Worm (Caenorhabditis elegans) whole organism, midembryonic: ENCODE data around the gene mboa-2.

Source experiments
- T22C8.4 ChIP-seq: fragments of 200-800 bp; sonication (Bioruptor generic); IDR thresholded peaks from 2 replicates; pipeline ENCODE4 v1.3.6; 2022; ENCODE audit warnings: missing genetic modification characterization, missing compliant biosample characterization
- cog-1 ChIP-seq: sonication (generic microtip); optimal IDR thresholded peaks from 2 replicates; lab custom pipeline; 2016; ENCODE audit warnings: missing genetic modification characterization, missing compliant biosample characterization
- flt-1 ChIP-seq: fragments of 200-800 bp; sonication (Bioruptor generic); IDR thresholded peaks from 2 replicates; pipeline ENCODE4 v1.3.6; 2022; ENCODE audit warnings: missing genetic modification characterization, missing compliant biosample characterization
- med-1 ChIP-seq: sonication (generic microtip); optimal IDR thresholded peaks from 2 replicates; lab custom pipeline; 2017; ENCODE audit warnings: missing genetic modification characterization, mild to moderate bottlenecking, missing compliant biosample characterization, antibody characterized with exemption, missing genetic modification reagents; ENCODE audit not compliant: insufficient read depth
- ref-1 ChIP-seq: fragments of 200-800 bp; sonication (Bioruptor generic); conservative IDR thresholded peaks from 2 replicates; pipeline ENCODE4 v1.3.6; 2022; ENCODE audit warnings: missing genetic modification reagents, missing genetic modification characterization, missing compliant biosample characterization
- tab-1 ChIP-seq: fragments of 200-800 bp; sonication (Bioruptor generic); IDR thresholded peaks from 2 replicates; pipeline ENCODE4 v1.3.6; 2022; ENCODE audit warnings: missing genetic modification characterization, missing compliant biosample characterization
- ztf-23 ChIP-seq: fragments of 200-800 bp; sonication (Bioruptor generic); IDR thresholded peaks from 2 replicates; pipeline ENCODE4 v1.3.6; 2022; ENCODE audit warnings: missing genetic modification reagents, missing genetic modification characterization, missing compliant biosample characterization
- ztf-29 ChIP-seq: fragments of 200-800 bp; sonication (Bioruptor generic); IDR thresholded peaks from 2 replicates; pipeline ENCODE4 v1.3.6; 2022; ENCODE audit warnings: missing genetic modification reagents, missing genetic modification characterization, missing compliant biosample characterization

ce11 chrV:11170564-11171329, 48.5 kb upstream of the mboa-2 start:
- no peak for TF ChIP-seq tab-1 (GFP tag; lab: Robert Waterston, UW)
- no peak for TF ChIP-seq ztf-23
- TF ChIP-seq ztf-29: no peak
- TF ChIP-seq ref-1 (GFP tag; lab: Robert Waterston, UW): no peak
- no peak for TF ChIP-seq med-1 (GFP tag; lab: Kevin White, UChicago)
- TF ChIP-seq flt-1 (GFP tag; lab: Robert Waterston, UW): no peak
- TF ChIP-seq cog-1 (tag; lab: Kevin White, UChicago): no peak
- no peak for TF ChIP-seq T22C8.4 (GFP tag; lab: Robert Waterston, UW)
